Fruit fly (Drosophila melanogaster): Measurements from ENCODE around the gene CG14777.

Gene CG14777

DNA sequence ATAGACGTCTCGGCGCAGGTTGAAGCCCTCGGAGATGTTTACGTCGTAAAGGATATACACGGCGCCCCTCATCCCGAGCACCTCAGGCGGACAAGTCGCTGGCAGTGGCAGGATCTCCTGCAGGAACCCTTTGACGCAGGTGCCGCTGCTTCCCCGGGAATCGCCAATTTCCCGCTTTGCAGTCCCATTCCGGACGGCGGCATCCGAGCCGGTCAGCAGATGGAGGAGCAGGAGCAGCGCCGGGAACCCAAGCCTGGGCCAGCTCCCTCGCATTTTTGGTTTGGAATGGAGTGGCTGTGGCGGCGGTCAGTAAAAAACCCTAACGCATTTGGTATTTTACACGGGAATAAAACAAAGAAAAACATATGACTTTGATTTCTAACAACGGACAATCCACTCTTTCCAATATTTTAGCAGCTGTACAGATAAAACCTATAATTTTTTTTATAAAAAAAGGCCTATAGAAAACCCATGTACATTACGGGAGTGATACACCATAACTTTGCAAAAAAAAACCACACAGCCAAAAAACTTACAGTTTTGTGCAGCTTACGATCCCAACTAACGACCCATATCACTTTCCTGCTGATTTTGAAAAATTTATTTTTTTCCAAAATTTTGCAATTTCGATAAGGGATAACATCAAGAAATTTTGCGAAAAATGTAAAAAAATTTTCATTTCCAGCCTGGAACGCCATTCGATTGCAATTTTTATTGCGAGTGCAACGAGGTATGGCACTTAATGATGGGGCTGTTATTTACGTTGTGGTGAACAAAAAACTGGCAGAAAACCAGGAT is at the start of gene CG14777, which contains the start of gene O-fut2 (continued):
- TF ChIP-seq sna (GFP tag; IDR thresholded peaks at IDR 0.05; ENCODE audit: partially characterized antibody), result no peak
- TF ChIP-seq cad (GFP tag; optimal IDR thresholded peaks at IDR 0.05), result no peak
- TF ChIP-seq CG5180 (GFP tag; optimal IDR thresholded peaks at IDR 0.05), result no peak
- no peak for TF ChIP-seq H2.0 (GFP tag; IDR thresholded peaks at IDR 0.05)
- no peak for TF ChIP-seq CG12299 (tag; optimal IDR thresholded peaks at IDR 0.05)
- TF ChIP-seq ci (GFP tag; IDR thresholded peaks at IDR 0.05), result 0 out of 3 replicates have a peak, but pooled peaks have one; percentile 11
- peak; percentile 24 for TF ChIP-seq lbe (GFP tag; optimal IDR thresholded peaks at IDR 0.05)
- TF ChIP-seq Atf-2 (GFP tag; optimal IDR thresholded peaks at IDR 0.05), result no peak
- TF ChIP-seq CG9727 (GFP tag; optimal IDR thresholded peaks at IDR 0.05), result no peak
- TF ChIP-seq fu2 (GFP tag; optimal IDR thresholded peaks at IDR 0.05), result no peak
- TF ChIP-seq org-1 (GFP tag; optimal IDR thresholded peaks at IDR 0.05), result no peak
- no peak for TF ChIP-seq ems (GFP tag; optimal IDR thresholded peaks at IDR 0.05)
- TF ChIP-seq CG18599 (GFP tag; optimal IDR thresholded peaks at IDR 0.05), result no peak
- TF ChIP-seq zen2 (GFP tag; IDR thresholded peaks at IDR 0.05; ENCODE audit: partially characterized antibody), result no peak
- TF ChIP-seq CG10543 (GFP tag; optimal IDR thresholded peaks at IDR 0.05), result no peak
- TF ChIP-seq CG17912 (GFP tag; optimal IDR thresholded peaks at IDR 0.05), result no peak
- no peak for TF ChIP-seq chm (GFP tag; IDR thresholded peaks at IDR 0.05)
- TF ChIP-seq Trl (optimal IDR thresholded peaks at IDR 0.05), result no peak
- TF ChIP-seq Trl (GFP tag; optimal IDR thresholded peaks at IDR 0.05), result no peak
- no peak for TF ChIP-seq wdn (GFP tag; IDR thresholded peaks at IDR 0.05)
- TF ChIP-seq crp (GFP tag; optimal IDR thresholded peaks at IDR 0.05), result peak in 1 of 2 experiments; percentile 67
- no peak for TF ChIP-seq CG14014 (GFP tag; IDR thresholded peaks at IDR 0.05)
- TF ChIP-seq Ets65A (GFP tag), result no peak
- TF ChIP-seq CG4820 (GFP tag; optimal IDR thresholded peaks at IDR 0.05), result no peak
- TF ChIP-seq grn (GFP tag; optimal IDR thresholded peaks at IDR 0.05), result no peak
- TF ChIP-seq CG11093 (GFP tag; IDR thresholded peaks at IDR 0.05), result no peak
- no peak for TF ChIP-seq CG34422 (GFP tag; IDR thresholded peaks at IDR 0.05)
- no peak for TF ChIP-seq cato (GFP tag; optimal IDR thresholded peaks at IDR 0.05; ENCODE audit: borderline replicate concordance)
- TF ChIP-seq Ravus (GFP tag; IDR thresholded peaks at IDR 0.05), result no peak
- 0 out of 3 replicates have a peak, but pooled peaks have one; percentile 16 for TF ChIP-seq tgo (GFP tag; IDR thresholded peaks at IDR 0.05)
- peak; percentile 9 for TF ChIP-seq az2 (GFP tag; optimal IDR thresholded peaks at IDR 0.05)
- no peak for TF ChIP-seq sens-2 (GFP tag; IDR thresholded peaks at IDR 0.05)
- TF ChIP-seq oc (tag; optimal IDR thresholded peaks at IDR 0.05), result no peak
- no peak for TF ChIP-seq CG9609 (GFP tag; optimal IDR thresholded peaks at IDR 0.05)
- no peak for TF ChIP-seq aop (GFP tag; IDR thresholded peaks at IDR 0.05)
- no peak for TF ChIP-seq CG16815 (GFP tag; optimal IDR thresholded peaks at IDR 0.05)
- TF ChIP-seq CG4404 (GFP tag; IDR thresholded peaks at IDR 0.05), result no peak
- no peak for TF ChIP-seq CG12236 (GFP tag; optimal IDR thresholded peaks at IDR 0.05)
- no peak for TF ChIP-seq CG13123 (GFP tag; optimal IDR thresholded peaks at IDR 0.05)
- TF ChIP-seq CG2889 (GFP tag; IDR thresholded peaks at IDR 0.05), result no peak
- no peak for TF ChIP-seq tio (GFP tag; optimal IDR thresholded peaks at IDR 0.05)
- no peak for TF ChIP-seq Blimp-1 (GFP tag; optimal IDR thresholded peaks at IDR 0.05)
- no peak for TF ChIP-seq nmo (GFP tag; optimal IDR thresholded peaks at IDR 0.05)
- TF ChIP-seq zfh2 (GFP tag; optimal IDR thresholded peaks at IDR 0.05), result no peak
- TF ChIP-seq ase (GFP tag; IDR thresholded peaks at IDR 0.05), result no peak
- peak; percentile 60 for TF ChIP-seq MESR4 (GFP tag; optimal IDR thresholded peaks at IDR 0.05)
- TF ChIP-seq CG7928 (GFP tag; optimal IDR thresholded peaks at IDR 0.05), result no peak
- TF ChIP-seq chif (GFP tag; optimal IDR thresholded peaks at IDR 0.05), result no peak
- TF ChIP-seq Hmx (GFP tag; optimal IDR thresholded peaks at IDR 0.05), result no peak
- TF ChIP-seq Kr (GFP tag; optimal IDR thresholded peaks at IDR 0.05), result no peak
- TF ChIP-seq trem (tag; optimal IDR thresholded peaks at IDR 0.05), result peak; percentile 17

All from whole organism, embryonic.